Fruit fly (Drosophila melanogaster) whole organism, embryonic: ENCODE results near the gene CG4041.

Experiments
- ATbp ChIP-seq: fragments of 200-800 bp; sonication (Bioruptor generic); optimal IDR thresholded peaks from 2 replicates; lab custom pipeline; 2017; ENCODE audit warnings: missing biosample characterization, mild to moderate bottlenecking, missing genetic modification characterization, missing genetic modification reagents
- Atf6 ChIP-seq: fragments of 200-800 bp; sonication (Bioruptor generic); IDR thresholded peaks from 2 replicates; pipeline ENCODE4 v1.3.6; 2022; ENCODE audit warnings: missing biosample characterization, missing genetic modification characterization
- B-H1 ChIP-seq: fragments of 200-800 bp; sonication (Bioruptor generic); IDR thresholded peaks from 3 replicates; pipeline ENCODE4 v1.3.6; 2022; ENCODE audit warnings: missing biosample characterization, missing genetic modification characterization
- CG10543 ChIP-seq: fragments of 200-800 bp; sonication (Bioruptor generic); optimal IDR thresholded peaks from 3 replicates; lab custom pipeline; 2017; ENCODE audit warnings: missing biosample characterization, mild to moderate bottlenecking, missing genetic modification characterization, moderate library complexity
- CG1233 ChIP-seq: fragments of 200-800 bp; sonication (Bioruptor generic); optimal IDR thresholded peaks from 4 replicates; lab custom pipeline; 2018; ENCODE audit warnings: missing biosample characterization, mild to moderate bottlenecking, missing genetic modification characterization
- CG12659 ChIP-seq: fragments of 200-800 bp; sonication (Bioruptor generic); optimal IDR thresholded peaks from 3 replicates; lab custom pipeline; 2017; ENCODE audit warnings: mild to moderate bottlenecking, missing biosample characterization, missing genetic modification reagents, missing genetic modification characterization
- CG12744 ChIP-seq: fragments of 200-800 bp; sonication (Bioruptor generic); optimal IDR thresholded peaks from 2 replicates; lab custom pipeline; 2016; ENCODE audit warnings: missing biosample characterization, missing genetic modification characterization
- CG15073 ChIP-seq: fragments of 200-800 bp; sonication (Bioruptor generic); optimal IDR thresholded peaks from 2 replicates; lab custom pipeline; 2016; ENCODE audit warnings: missing biosample characterization, missing genetic modification characterization
- CG15479 ChIP-seq: fragments of 200-800 bp; sonication (Bioruptor generic); optimal IDR thresholded peaks from 3 replicates; lab custom pipeline; 2019; ENCODE audit warnings: missing biosample characterization, mild to moderate bottlenecking, missing genetic modification characterization, moderate library complexity
- CG15514 ChIP-seq: fragments of 200-800 bp; sonication (Bioruptor generic); optimal IDR thresholded peaks from 3 replicates; lab custom pipeline; 2017; ENCODE audit warnings: missing biosample characterization, missing genetic modification characterization, mild to moderate bottlenecking, moderate library complexity, missing genetic modification reagents
- CG16813 ChIP-seq: fragments of 200-800 bp; sonication (Bioruptor generic); IDR thresholded peaks from 3 replicates; pipeline ENCODE4 v1.3.6; 2022; ENCODE audit warnings: missing biosample characterization, missing genetic modification characterization; ENCODE audit not compliant: partially characterized antibody
- CG16815 ChIP-seq: fragments of 200-800 bp; sonication (Bioruptor generic); optimal IDR thresholded peaks from 3 replicates; lab custom pipeline; 2017; ENCODE audit warnings: missing biosample characterization, mild to moderate bottlenecking, missing genetic modification characterization
- CG17912 ChIP-seq: fragments of 200-800 bp; sonication (Bioruptor generic); optimal IDR thresholded peaks from 2 replicates; lab custom pipeline; 2018; ENCODE audit warnings: missing biosample characterization, mild to moderate bottlenecking, missing genetic modification characterization
- CG18262 ChIP-seq: fragments of 200-800 bp; optimal IDR thresholded peaks from 3 replicates; lab custom pipeline; 2019; ENCODE audit warnings: missing biosample characterization, mild to moderate bottlenecking, missing genetic modification characterization, moderate library complexity
- CG18476 ChIP-seq: fragments of 200-800 bp; sonication (Bioruptor generic); optimal IDR thresholded peaks from 2 replicates; lab custom pipeline; 2016; ENCODE audit warnings: missing biosample characterization, mild to moderate bottlenecking, missing genetic modification characterization
- CG2202 ChIP-seq: fragments of 200-800 bp; sonication (Bioruptor generic); optimal IDR thresholded peaks from 2 replicates; lab custom pipeline; 2018; ENCODE audit warnings: missing biosample characterization, mild to moderate bottlenecking, missing genetic modification characterization
- CG30020 ChIP-seq: fragments of 200-800 bp; optimal IDR thresholded peaks from 2 replicates; lab custom pipeline; 2019; ENCODE audit warnings: missing biosample characterization, mild to moderate bottlenecking, missing genetic modification characterization, moderate library complexity
- CG30431 ChIP-seq: fragments of 200-800 bp; sonication (Bioruptor generic); optimal IDR thresholded peaks from 2 replicates; lab custom pipeline; 2017; ENCODE audit warnings: missing biosample characterization, missing genetic modification characterization
- CG34376 ChIP-seq: fragments of 200-800 bp; sonication (Bioruptor generic); optimal IDR thresholded peaks from 2 replicates; lab custom pipeline; 2018; ENCODE audit warnings: missing biosample characterization, mild to moderate bottlenecking, missing genetic modification characterization
- CG4360 ChIP-seq: fragments of 200-800 bp; sonication (Bioruptor generic); IDR thresholded peaks from 2 replicates; pipeline ENCODE4 v1.3.6; 2022; ENCODE audit warnings: missing biosample characterization, missing genetic modification characterization
- CG6175 ChIP-seq: fragments of 200-800 bp; sonication (Bioruptor generic); IDR thresholded peaks from 3 replicates; pipeline ENCODE4 v1.3.6; 2022; ENCODE audit warnings: missing biosample characterization, missing genetic modification characterization
- CG6689 ChIP-seq: fragments of 200-800 bp; sonication (Bioruptor generic); IDR thresholded peaks from 2 replicates; pipeline ENCODE4 v1.3.6; 2022; ENCODE audit warnings: missing biosample characterization, missing genetic modification characterization
- CG9797 ChIP-seq: fragments of 200-800 bp; sonication (Bioruptor generic); optimal IDR thresholded peaks from 3 replicates; lab custom pipeline; 2018; ENCODE audit warnings: missing biosample characterization, mild to moderate bottlenecking, missing genetic modification characterization
- Chrac-16 ChIP-seq: fragments of 200-800 bp; sonication (Bioruptor generic); optimal IDR thresholded peaks from 3 replicates; lab custom pipeline; 2016; ENCODE audit warnings: missing biosample characterization, missing genetic modification characterization
- ERR ChIP-seq: fragments of 200-800 bp; sonication (Bioruptor generic); optimal IDR thresholded peaks from 2 replicates; lab custom pipeline; 2016; ENCODE audit warnings: missing biosample characterization, missing genetic modification characterization
- Gug ChIP-seq: fragments of 200-800 bp; sonication (Bioruptor generic); IDR thresholded peaks from 4 replicates; pipeline ENCODE4 v1.3.6; 2022; ENCODE audit warnings: missing biosample characterization, missing genetic modification characterization
- Lhr ChIP-seq: fragments of 200-800 bp; sonication (Bioruptor generic); optimal IDR thresholded peaks from 3 replicates; lab custom pipeline; 2017; ENCODE audit warnings: mild to moderate bottlenecking, missing biosample characterization, missing genetic modification reagents, missing genetic modification characterization
- Lpt ChIP-seq: fragments of >200 bp; optimal IDR thresholded peaks from 2 replicates; lab custom pipeline; 2018; ENCODE audit warnings: missing biosample characterization, missing genetic modification characterization
- Neu2 ChIP-seq: fragments of 200-800 bp; sonication (Bioruptor generic); optimal IDR thresholded peaks from 3 replicates; lab custom pipeline; 2016; ENCODE audit warnings: missing biosample characterization, missing genetic modification characterization, borderline replicate concordance
- Opbp ChIP-seq: fragments of 200-800 bp; sonication (Bioruptor generic); IDR thresholded peaks from 3 replicates; pipeline ENCODE4 v1.3.6; 2022; ENCODE audit warnings: missing biosample characterization, missing genetic modification characterization; ENCODE audit not compliant: partially characterized antibody
- Rfx ChIP-seq: fragments of 200-800 bp; sonication (Bioruptor generic); IDR thresholded peaks from 2 replicates; pipeline ENCODE4 v1.3.6; 2022; ENCODE audit warnings: missing biosample characterization, missing genetic modification characterization
- Trl ChIP-seq, 3 experiments: fragments of >200 bp in 2 of 3; fragments of 200-800 bp in 1 of 3; sonication (Bioruptor generic) in 1 of 3; optimal IDR thresholded peaks; 2 replicates in 1 of 3; 3 replicates in 2 of 3; lab custom pipeline; 2016 to 2017; ENCODE audit warnings: missing biosample characterization in 1 of 3, missing genetic modification characterization in 1 of 3
- Vsx1 ChIP-seq: fragments of 200-800 bp; sonication (Bioruptor generic); optimal IDR thresholded peaks from 2 replicates; lab custom pipeline; 2017; ENCODE audit warnings: missing biosample characterization, mild to moderate bottlenecking, missing genetic modification characterization, missing genetic modification reagents
- ara ChIP-seq: fragments of 200-800 bp; sonication (Bioruptor generic); IDR thresholded peaks from 2 replicates; pipeline ENCODE4 v1.3.6; 2022; ENCODE audit warnings: missing biosample characterization, missing genetic modification characterization
- ase ChIP-seq: fragments of 200-800 bp; sonication (Bioruptor generic); IDR thresholded peaks from 3 replicates; pipeline ENCODE4 v1.3.6; 2022; ENCODE audit warnings: missing biosample characterization, missing genetic modification characterization
- az2 ChIP-seq: fragments of 200-800 bp; sonication (Bioruptor generic); optimal IDR thresholded peaks from 3 replicates; lab custom pipeline; 2016; ENCODE audit warnings: missing biosample characterization, missing genetic modification characterization
- bab2 ChIP-seq: fragments of 200-800 bp; sonication (Bioruptor generic); optimal IDR thresholded peaks from 2 replicates; lab custom pipeline; 2016; ENCODE audit warnings: missing biosample characterization, missing genetic modification characterization
- bbx ChIP-seq: fragments of 200-800 bp; sonication (Bioruptor generic); IDR thresholded peaks from 2 replicates; pipeline ENCODE4 v1.3.6; 2022; ENCODE audit warnings: missing biosample characterization, missing genetic modification characterization; ENCODE audit not compliant: partially characterized antibody
- bsh ChIP-seq, 2 experiments: fragments of 200-800 bp; sonication (Bioruptor generic); optimal IDR thresholded peaks; 2 replicates each; lab custom pipeline; 2017 to 2018; ENCODE audit warnings: mild to moderate bottlenecking in 2 of 2, missing biosample characterization in 2 of 2, missing genetic modification characterization in 2 of 2, moderate library complexity in 1 of 2
- chm ChIP-seq: fragments of 200-800 bp; sonication (Bioruptor generic); IDR thresholded peaks from 2 replicates; pipeline ENCODE4 v1.3.6; 2022; ENCODE audit warnings: missing biosample characterization, missing genetic modification characterization
- dmrt11E ChIP-seq: fragments of 200-800 bp; sonication (Bioruptor generic); optimal IDR thresholded peaks from 3 replicates; lab custom pipeline; 2018; ENCODE audit warnings: missing biosample characterization, mild to moderate bottlenecking, missing genetic modification characterization, moderate library complexity
- en ChIP-seq: fragments of 200-800 bp; sonication (Bioruptor generic); optimal IDR thresholded peaks from 2 replicates; lab custom pipeline; 2016; ENCODE audit warnings: missing biosample characterization, missing genetic modification characterization
- fd102C ChIP-seq: fragments of 200-800 bp; sonication (Bioruptor generic); optimal IDR thresholded peaks from 2 replicates; lab custom pipeline; 2018; ENCODE audit warnings: missing biosample characterization, mild to moderate bottlenecking, missing genetic modification characterization, moderate library complexity
- hbn ChIP-seq: fragments of 200-800 bp; sonication (Bioruptor generic); IDR thresholded peaks from 2 replicates; pipeline ENCODE4 v1.3.6; 2022; ENCODE audit warnings: missing biosample characterization, missing genetic modification characterization; ENCODE audit not compliant: partially characterized antibody
- nerfin-2 ChIP-seq: fragments of 200-800 bp; sonication (Bioruptor generic); IDR thresholded peaks from 2 replicates; pipeline ENCODE4 v1.3.6; 2022; ENCODE audit warnings: missing biosample characterization, missing genetic modification characterization; ENCODE audit not compliant: partially characterized antibody
- phol ChIP-seq: fragments of 200-800 bp; sonication (Bioruptor generic); optimal IDR thresholded peaks from 3 replicates; lab custom pipeline; 2018; ENCODE audit warnings: missing biosample characterization, mild to moderate bottlenecking, missing genetic modification characterization, moderate library complexity
- psq ChIP-seq: fragments of 200-800 bp; sonication (Bioruptor generic); optimal IDR thresholded peaks from 2 replicates; lab custom pipeline; 2017; ENCODE audit warnings: missing biosample characterization, missing genetic modification characterization
- ranshi ChIP-seq: fragments of 200-800 bp; sonication (Bioruptor generic); IDR thresholded peaks from 2 replicates; pipeline ENCODE4 v1.3.6; 2022; ENCODE audit warnings: missing biosample characterization, missing genetic modification characterization
- rib ChIP-seq: fragments of 200-800 bp; sonication (Bioruptor generic); IDR thresholded peaks from 2 replicates; pipeline ENCODE4 v1.3.6; 2022; ENCODE audit warnings: missing biosample characterization, missing genetic modification characterization
- sima ChIP-seq: fragments of 200-800 bp; sonication (Bioruptor generic); optimal IDR thresholded peaks from 2 replicates; lab custom pipeline; 2016; ENCODE audit warnings: missing biosample characterization, missing genetic modification characterization

Gene CG4041

DNA sequence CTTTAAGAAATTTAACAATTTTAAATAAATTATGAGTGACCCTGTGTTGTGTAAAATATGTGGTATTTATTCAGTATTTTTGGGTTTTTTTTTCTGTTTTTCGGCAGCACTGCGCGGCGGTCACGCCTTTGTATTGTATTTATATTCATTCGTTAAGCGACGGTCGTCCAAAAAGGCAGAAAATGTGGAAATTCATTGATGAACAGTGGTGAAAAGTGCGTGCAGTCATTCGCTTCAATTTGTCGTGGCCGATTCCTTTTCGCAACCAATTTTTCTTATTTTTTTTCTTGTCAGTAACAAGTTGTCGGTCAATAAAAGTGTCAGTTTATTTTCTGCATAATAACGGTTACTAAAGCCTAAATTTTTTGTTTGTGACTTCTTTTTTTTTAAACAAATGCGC is 20.7 kb upstream of the CG4041 start, which contains the start of gene Ptp4E (continued):
- no peak for TF ChIP-seq CG30431 (GFP tag; lab: Kevin White, UChicago)
- TF ChIP-seq CG18262 (tag; lab: Kevin White, UChicago) = no peak
- TF ChIP-seq nerfin-2 (GFP tag; lab: Robert Waterston, UW) = no peak
- TF ChIP-seq bsh (GFP tag; optimal IDR thresholded peaks at IDR 0.05; lab: Kevin White, UChicago) = peak in 1 of 2 experiments; percentile 45
- TF ChIP-seq CG6689 (GFP tag; lab: Robert Waterston, UW) = no peak
- no peak for TF ChIP-seq CG18476 (GFP tag; lab: Kevin White, UChicago)
- no peak; the same call in 1 of the 2 replicates for TF ChIP-seq chm (GFP tag; lab: Robert Waterston, UW)
- no peak for TF ChIP-seq dmrt11E (tag; lab: Kevin White, UChicago)
- no peak for TF ChIP-seq phol (tag; lab: Kevin White, UChicago)
- peak; percentile 49; the same call in 1 of the 2 replicates for TF ChIP-seq Atf6 (GFP tag; lab: Robert Waterston, UW)
- TF ChIP-seq Rfx = peak; percentile 18; the same call in 1 of the 2 replicates
- no peak for TF ChIP-seq bbx (GFP tag; lab: Robert Waterston, UW)
- 0 out of 3 replicates have a peak, but pooled peaks have one; percentile 14 for TF ChIP-seq Opbp (GFP tag; lab: Robert Waterston, UW)
- TF ChIP-seq en = no peak
- TF ChIP-seq CG12744 = no peak
- TF ChIP-seq CG12659 (GFP tag; lab: Kevin White, UChicago) = peak; percentile 62
- no peak for TF ChIP-seq sima (GFP tag; lab: Kevin White, UChicago)
- TF ChIP-seq Lhr = no peak
- TF ChIP-seq CG10543 (GFP tag; lab: Kevin White, UChicago) = peak; percentile 25
- TF ChIP-seq CG16815 (GFP tag; lab: Kevin White, UChicago) = no peak
- no peak for TF ChIP-seq B-H1 (GFP tag; lab: Robert Waterston, UW)
- TF ChIP-seq CG1233 (GFP tag; lab: Kevin White, UChicago) = no peak
- no peak for TF ChIP-seq ranshi
- no peak for TF ChIP-seq Neu2 (GFP tag; lab: Kevin White, UChicago)
- 0 out of 2 replicates have a peak, but pooled peaks have one; percentile 9 for TF ChIP-seq CG4360 (GFP tag; lab: Robert Waterston, UW)
- no peak for TF ChIP-seq fd102C (GFP tag; lab: Kevin White, UChicago)
- no peak for TF ChIP-seq bab2
- peak; percentile 36 for TF ChIP-seq psq (GFP tag; lab: Kevin White, UChicago)
- no peak for TF ChIP-seq CG16813 (GFP tag; lab: Robert Waterston, UW)
- TF ChIP-seq hbn (GFP tag; lab: Robert Waterston, UW) = no peak
- TF ChIP-seq Chrac-16 (GFP tag; lab: Kevin White, UChicago) = no peak
- no peak for TF ChIP-seq ATbp (GFP tag; lab: Kevin White, UChicago)
- peak; percentile 5 for TF ChIP-seq Vsx1 (GFP tag; lab: Kevin White, UChicago)
- no peak for TF ChIP-seq ERR
- no peak for TF ChIP-seq Trl (optimal IDR thresholded peaks at IDR 0.05; lab: Kevin White, UChicago)
- no peak for TF ChIP-seq Trl (GFP tag; optimal IDR thresholded peaks at IDR 0.05; lab: Kevin White, UChicago)
- no peak for TF ChIP-seq Gug (GFP tag; lab: Robert Waterston, UW)
- TF ChIP-seq ara (GFP tag; lab: Robert Waterston, UW) = 0 out of 2 replicates have a peak, but pooled peaks have one; percentile 13
- TF ChIP-seq CG6175 (GFP tag; lab: Robert Waterston, UW) = no peak
- TF ChIP-seq CG2202 (tag; lab: Kevin White, UChicago) = no peak
- no peak for TF ChIP-seq CG15479 (GFP tag; lab: Kevin White, UChicago)
- no peak for TF ChIP-seq CG17912 (GFP tag; lab: Kevin White, UChicago)
- TF ChIP-seq Lpt (GFP tag; lab: Kevin White, UChicago) = no peak
- TF ChIP-seq rib (GFP tag; lab: Robert Waterston, UW) = no peak
- no peak for TF ChIP-seq CG15073 (GFP tag; lab: Kevin White, UChicago)
- peak; percentile 18 for TF ChIP-seq CG15514 (GFP tag; lab: Kevin White, UChicago)
- TF ChIP-seq az2 (GFP tag; lab: Kevin White, UChicago) = no peak
- TF ChIP-seq CG30020 = no peak
- no peak for TF ChIP-seq ase (GFP tag; lab: Robert Waterston, UW)
- TF ChIP-seq CG9797 (GFP tag; lab: Kevin White, UChicago) = peak; percentile 42
- TF ChIP-seq CG34376 (GFP tag; lab: Kevin White, UChicago) = peak; percentile 8
